Fruit fly (Drosophila melanogaster) Kc167 (cell line): ENCODE data around the gene CG2767.

Source experiments
- Sin3A ChIP-seq: fragments of >200 bp; optimal IDR thresholded peaks from 2 replicates; lab custom pipeline; 2018; ENCODE audit warnings: missing external identifiers
- h ChIP-seq: fragments of >200 bp; optimal IDR thresholded peaks from 3 replicates; lab custom pipeline; 2018; ENCODE audit warnings: missing external identifiers
- insv ChIP-seq: fragments of >200 bp; optimal IDR thresholded peaks from 3 replicates; lab custom pipeline; 2018; ENCODE audit warnings: missing external identifiers
- psq ChIP-seq: fragments of >200 bp; optimal IDR thresholded peaks from 2 replicates; lab custom pipeline; 2017; ENCODE audit warnings: missing external identifiers
- ttk ChIP-seq: sonication (Bioruptor generic); optimal IDR thresholded peaks from 2 replicates; lab custom pipeline; 2017; ENCODE audit warnings: missing external identifiers

- no peak for TF ChIP-seq ttk (lab: Kevin White, UChicago)
- no peak for TF ChIP-seq insv (lab: Kevin White, UChicago)
- no peak for TF ChIP-seq h (lab: Kevin White, UChicago)
- no peak for TF ChIP-seq Sin3A (lab: Kevin White, UChicago)
- no peak for TF ChIP-seq psq
These were observed 18.6 kb upstream of the CG2767 start for dm6 chr3R:8026515-8026914.
